Worm (Caenorhabditis elegans) whole organism, L4/young adult: Measurements from ENCODE around the gene usp-46.

Experiments
- W03F9.2 ChIP-seq: fragments of 150-350 bp; optimal IDR thresholded peaks from 2 replicates; lab custom pipeline; 2014; ENCODE audit warnings: missing biosample characterization, missing genetic modification characterization
- dao-5 ChIP-seq: sonication (generic microtip); optimal IDR thresholded peaks from 2 replicates; lab custom pipeline; 2016; ENCODE audit warnings: missing genotype, missing genetic modification characterization, moderate library complexity, missing compliant biosample characterization
- him-1 ChIP-seq: sonication (generic microtip); optimal IDR thresholded peaks from 2 replicates; lab custom pipeline; 2016; ENCODE audit warnings: missing genotype, missing genetic modification reagents, missing genetic modification characterization, missing compliant biosample characterization

DNA sequence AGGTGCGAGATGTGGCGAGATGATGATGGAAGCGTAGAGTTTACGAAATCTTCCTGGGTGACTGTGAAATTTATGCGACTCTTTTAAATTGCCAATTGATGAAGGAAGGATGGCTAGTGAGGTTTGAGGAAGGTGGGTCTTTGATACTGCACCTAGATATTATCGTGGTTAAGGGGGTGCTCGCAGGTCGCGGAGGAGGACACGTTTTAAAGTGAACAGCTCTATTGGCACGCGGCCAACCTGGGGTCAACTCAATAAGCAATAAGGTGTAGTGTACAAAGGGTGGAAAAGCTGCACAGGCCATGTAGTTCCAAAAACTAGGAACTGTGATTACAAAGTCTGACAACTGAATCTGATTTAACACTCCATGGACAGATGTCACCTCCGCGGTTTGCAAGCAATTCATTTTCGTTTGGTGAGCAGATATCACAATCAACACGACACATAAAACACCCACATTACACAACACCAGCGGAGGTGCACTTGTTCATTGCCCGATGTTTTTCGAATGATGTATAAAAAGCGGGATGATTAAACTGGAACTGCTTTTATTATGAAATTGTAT, 31.0 kb upstream of the usp-46 start:
- TF ChIP-seq W03F9.2 (tag; lab: Kevin White, UChicago) (no peak), dao-5 (tag; lab: Kevin White, UChicago) (no peak), him-1 (tag; lab: Kevin White, UChicago) (no peak)
